Worm (Caenorhabditis elegans) whole organism, mixed stage, embryonic: Measurements from ENCODE around the gene oac-12.

ENCODE experiments used
- M03D4.4 ChIP-seq: sonication (generic microtip); optimal IDR thresholded peaks from 2 replicates; lab custom pipeline; 2017; ENCODE audit warnings: mild to moderate bottlenecking, missing genetic modification characterization, missing compliant biosample characterization
- bed-3 ChIP-seq: fragments of 200-800 bp; sonication (Bioruptor generic); optimal IDR thresholded peaks from 3 replicates; lab custom pipeline; 2018; ENCODE audit warnings: mild to moderate bottlenecking, missing genetic modification characterization, moderate library complexity, missing compliant biosample characterization
- blmp-1 ChIP-seq: fragments of 150-350 bp; optimal IDR thresholded peaks from 2 replicates; lab custom pipeline; 2014; ENCODE audit warnings: missing biosample characterization, missing genetic modification characterization
- ceh-39 ChIP-seq: fragments of 150-350 bp; optimal IDR thresholded peaks from 2 replicates; lab custom pipeline; 2014; ENCODE audit warnings: missing biosample characterization, missing genetic modification characterization
- ceh-43 ChIP-seq: fragments of 200-800 bp; sonication (Bioruptor generic); optimal IDR thresholded peaks from 2 replicates; lab custom pipeline; 2018; ENCODE audit warnings: mild to moderate bottlenecking, missing genetic modification characterization, moderate library complexity, missing compliant biosample characterization
- ceh-83 ChIP-seq: fragments of 200-800 bp; sonication (Bioruptor generic); optimal IDR thresholded peaks from 2 replicates; lab custom pipeline; 2018; ENCODE audit warnings: mild to moderate bottlenecking, missing genetic modification characterization, missing compliant biosample characterization
- ces-1 ChIP-seq: fragments of 150-350 bp; optimal IDR thresholded peaks from 2 replicates; lab custom pipeline; 2014; ENCODE audit warnings: missing biosample characterization, missing genetic modification reagents, missing genetic modification characterization
- drap-1 ChIP-seq: fragments of 200-800 bp; sonication (Bioruptor generic); optimal IDR thresholded peaks from 3 replicates; lab custom pipeline; 2018; ENCODE audit warnings: mild to moderate bottlenecking, missing genetic modification characterization, missing compliant biosample characterization
- elt-1 ChIP-seq: sonication (generic microtip); optimal IDR thresholded peaks from 2 replicates; lab custom pipeline; 2017; ENCODE audit warnings: missing genetic modification characterization, mild to moderate bottlenecking, missing compliant biosample characterization, antibody characterized with exemption, moderate library complexity, borderline replicate concordance; ENCODE audit not compliant: insufficient read depth
- elt-3 ChIP-seq: fragments of 150-350 bp; optimal IDR thresholded peaks from 2 replicates; lab custom pipeline; 2014; ENCODE audit warnings: missing biosample characterization, missing genetic modification characterization
- flh-1 ChIP-seq: fragments of 200-800 bp; sonication (Bioruptor generic); optimal IDR thresholded peaks from 2 replicates; lab custom pipeline; 2018; ENCODE audit warnings: mild to moderate bottlenecking, missing genetic modification characterization, moderate library complexity, missing compliant biosample characterization
- ham-2 ChIP-seq: fragments of 200-800 bp; sonication (Bioruptor generic); optimal IDR thresholded peaks from 2 replicates; lab custom pipeline; 2018; ENCODE audit warnings: mild to moderate bottlenecking, missing genetic modification characterization, missing compliant biosample characterization
- hlh-1 ChIP-seq: fragments of 150-350 bp; optimal IDR thresholded peaks from 2 replicates; lab custom pipeline; 2014; ENCODE audit warnings: missing biosample characterization, missing genetic modification reagents, missing genetic modification characterization
- lin-13 ChIP-seq: fragments of 150-350 bp; optimal IDR thresholded peaks from 2 replicates; lab custom pipeline; 2014; ENCODE audit warnings: missing biosample characterization, missing genetic modification characterization
- lin-32 ChIP-seq: fragments of 200-800 bp; sonication (Bioruptor generic); optimal IDR thresholded peaks from 2 replicates; lab custom pipeline; 2018; ENCODE audit warnings: mild to moderate bottlenecking, missing genetic modification characterization, missing compliant biosample characterization
- lsy-2 ChIP-seq: fragments of 150-350 bp; optimal IDR thresholded peaks from 2 replicates; lab custom pipeline; 2014; ENCODE audit warnings: missing biosample characterization, missing genetic modification characterization
- mab-5 ChIP-seq: fragments of 150-350 bp; optimal IDR thresholded peaks from 2 replicates; lab custom pipeline; 2014; ENCODE audit warnings: missing biosample characterization, missing genetic modification characterization
- mep-1 ChIP-seq: fragments of 150-350 bp; optimal IDR thresholded peaks from 2 replicates; lab custom pipeline; 2017; ENCODE audit warnings: missing biosample characterization, missing genetic modification reagents, missing genetic modification characterization, inconsistent platforms
- nhr-12 ChIP-seq: fragments of 150-350 bp; optimal IDR thresholded peaks from 2 replicates; lab custom pipeline; 2014; ENCODE audit warnings: missing biosample characterization, missing genetic modification characterization
- nhr-2 ChIP-seq: fragments of 150-350 bp; optimal IDR thresholded peaks from 2 replicates; lab custom pipeline; 2014; ENCODE audit warnings: missing biosample characterization, missing genetic modification characterization
- nhr-237 ChIP-seq: fragments of 150-350 bp; optimal IDR thresholded peaks from 2 replicates; lab custom pipeline; 2014; ENCODE audit warnings: missing biosample characterization, missing genetic modification characterization
- nhr-28 ChIP-seq: fragments of 150-350 bp; optimal IDR thresholded peaks from 2 replicates; lab custom pipeline; 2014; ENCODE audit warnings: missing biosample characterization, missing genetic modification characterization
- nhr-76 ChIP-seq: sonication (generic microtip); optimal IDR thresholded peaks from 2 replicates; lab custom pipeline; 2017; ENCODE audit warnings: missing biosample characterization, missing genetic modification characterization
- sem-2 ChIP-seq: fragments of 200-800 bp; sonication (Bioruptor generic); optimal IDR thresholded peaks from 2 replicates; lab custom pipeline; 2018; ENCODE audit warnings: mild to moderate bottlenecking, missing genetic modification characterization, missing compliant biosample characterization
- snpc-4 ChIP-seq: fragments of 150-350 bp; optimal IDR thresholded peaks from 2 replicates; lab custom pipeline; 2014; ENCODE audit warnings: missing biosample characterization, missing genetic modification characterization
- sptf-1 ChIP-seq: sonication (generic microtip); optimal IDR thresholded peaks from 2 replicates; lab custom pipeline; 2017; ENCODE audit warnings: mild to moderate bottlenecking, missing genetic modification characterization, moderate library complexity, missing compliant biosample characterization
- tbx-8 ChIP-seq: fragments of 200-800 bp; sonication (Bioruptor generic); optimal IDR thresholded peaks from 2 replicates; lab custom pipeline; 2018; ENCODE audit warnings: mild to moderate bottlenecking, missing genetic modification characterization, moderate library complexity, missing compliant biosample characterization
- unc-120 ChIP-seq: sonication (generic microtip); optimal IDR thresholded peaks from 2 replicates; lab custom pipeline; 2017; ENCODE audit warnings: missing genetic modification characterization, missing compliant biosample characterization; ENCODE audit not compliant: poor library complexity, severe bottlenecking
- unc-39 ChIP-seq: fragments of 150-350 bp; optimal IDR thresholded peaks from 2 replicates; lab custom pipeline; 2014; ENCODE audit warnings: missing biosample characterization, missing genetic modification characterization
- unc-62 ChIP-seq: fragments of 150-350 bp; optimal IDR thresholded peaks from 2 replicates; lab custom pipeline; 2014; ENCODE audit warnings: missing biosample characterization, missing genetic modification reagents, missing genetic modification characterization
- zip-8 ChIP-seq: fragments of 150-350 bp; optimal IDR thresholded peaks from 2 replicates; lab custom pipeline; 2014; ENCODE audit warnings: missing biosample characterization, missing genetic modification characterization
- ztf-11 ChIP-seq: fragments of 150-350 bp; optimal IDR thresholded peaks from 2 replicates; lab custom pipeline; 2014; ENCODE audit warnings: missing biosample characterization, missing genetic modification characterization

Gene oac-12

ce11 chrV:4303793-4304192 lies 28.6 kb downstream of the oac-12 start:
- TF ChIP-seq ceh-43 (GFP tag; lab: Kevin White, UChicago) (no peak), unc-62 (no peak), nhr-12 (no peak), sem-2 (GFP tag; lab: Kevin White, UChicago) (no peak), zip-8 (tag; lab: Kevin White, UChicago) (no peak), tbx-8 (GFP tag; lab: Kevin White, UChicago) (no peak), elt-1 (tag; lab: Kevin White, UChicago) (no peak), mab-5 (tag; lab: Kevin White, UChicago) (no peak), unc-120 (tag; lab: Kevin White, UChicago) (no peak), drap-1 (GFP tag; lab: Kevin White, UChicago) (no peak), M03D4.4 (tag; lab: Kevin White, UChicago) (no peak), nhr-237 (no peak), ceh-39 (tag; lab: Kevin White, UChicago) (no peak)

- TF ChIP-seq nhr-28 (tag; lab: Kevin White, UChicago) (no peak), mab-5 (tag; lab: Kevin White, UChicago) (no peak), nhr-2 (tag; lab: Kevin White, UChicago) (no peak), bed-3 (no peak), ztf-11 (tag; lab: Kevin White, UChicago) (no peak), zip-8 (tag; lab: Kevin White, UChicago) (no peak), elt-1 (tag; lab: Kevin White, UChicago) (no peak), snpc-4 (tag; lab: Kevin White, UChicago) (no peak), elt-3 (no peak), ham-2 (GFP tag; lab: Kevin White, UChicago) (no peak), unc-62 (no peak), ceh-83 (GFP tag; lab: Kevin White, UChicago) (no peak), unc-120 (tag; lab: Kevin White, UChicago) (no peak), nhr-237 (no peak), ces-1 (GFP tag; lab: Kevin White, UChicago) (no peak), lin-32 (GFP tag; lab: Kevin White, UChicago) (no peak), lin-13 (tag; lab: Kevin White, UChicago) (no peak), unc-39 (tag; lab: Kevin White, UChicago) (no peak), sptf-1 (no peak)
- TF ChIP-seq, all 35 proteins: peak for 0
Observed at ce11 chrV:4302842-4303241, 29.5 kb downstream of the oac-12 start.

- TF ChIP-seq mab-5 (tag; lab: Kevin White, UChicago) (no peak), lsy-2 (no peak), nhr-237 (no peak), unc-62 (no peak), ceh-39 (tag; lab: Kevin White, UChicago) (no peak), ceh-83 (GFP tag; lab: Kevin White, UChicago) (no peak), snpc-4 (tag; lab: Kevin White, UChicago) (no peak), blmp-1 (no peak), bed-3 (no peak), hlh-1 (tag; lab: Kevin White, UChicago) (no peak), elt-1 (tag; lab: Kevin White, UChicago) (no peak), nhr-76 (tag; lab: Kevin White, UChicago) (no peak), nhr-28 (tag; lab: Kevin White, UChicago) (no peak)
Observed at ce11 chrV:4299741-4300140, 32.6 kb downstream of the oac-12 start, which contains the start of gene ZC132.3. Gene ZC132.3 (minus strand): TSS chrV:4299841.

- TF ChIP-seq mab-5 (tag; lab: Kevin White, UChicago), result no peak
- TF ChIP-seq mep-1 (tag; lab: Kevin White, UChicago), result no peak
- TF ChIP-seq unc-120 (tag; lab: Kevin White, UChicago), result no peak
- no peak for TF ChIP-seq ceh-83 (GFP tag; lab: Kevin White, UChicago)
- no peak for TF ChIP-seq flh-1
- TF ChIP-seq lsy-2, result no peak
- TF ChIP-seq sem-2 (GFP tag; lab: Kevin White, UChicago), result no peak
- no peak for TF ChIP-seq drap-1 (GFP tag; lab: Kevin White, UChicago)
Observed at ce11 chrV:4298579-4298978, 33.8 kb downstream of the oac-12 start, which contains the start of gene ZC132.11. Gene ZC132.11 (minus strand): TSS chrV:4298679.
